Worm (Caenorhabditis elegans) whole organism, L4/young adult: ENCODE results near the gene ddn-1.

Source experiments
- W03F9.2 ChIP-seq: fragments of 150-350 bp; optimal IDR thresholded peaks from 2 replicates; lab custom pipeline; 2014; ENCODE audit warnings: missing biosample characterization, missing genetic modification characterization
- dao-5 ChIP-seq: sonication (generic microtip); optimal IDR thresholded peaks from 2 replicates; lab custom pipeline; 2016; ENCODE audit warnings: missing genotype, missing genetic modification characterization, moderate library complexity, missing compliant biosample characterization
- him-1 ChIP-seq: sonication (generic microtip); optimal IDR thresholded peaks from 2 replicates; lab custom pipeline; 2016; ENCODE audit warnings: missing genotype, missing genetic modification reagents, missing genetic modification characterization, missing compliant biosample characterization

DNA sequence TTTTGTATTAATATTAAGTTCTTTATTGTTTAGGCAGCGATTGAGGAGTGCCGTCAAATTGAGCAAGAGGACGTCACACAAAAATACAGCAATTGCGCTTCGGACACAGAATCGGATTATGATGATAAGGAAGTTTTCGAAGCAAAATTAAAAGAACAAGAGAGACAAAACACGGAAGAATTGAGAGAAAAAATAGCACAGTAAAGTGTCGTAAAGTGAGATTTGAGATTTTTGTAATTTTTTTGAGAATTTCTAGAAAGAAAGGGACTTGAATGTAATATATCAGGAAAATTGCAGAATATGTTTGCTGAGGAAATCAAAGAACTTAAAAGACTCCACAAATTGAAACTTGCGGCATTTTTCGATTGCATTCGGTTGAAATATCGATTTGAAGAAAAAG is 5.6 kb downstream of the ddn-1 start, which contains the start of gene B0507.4:
- TF ChIP-seq W03F9.2 (tag; lab: Kevin White, UChicago) (no peak), him-1 (tag; lab: Kevin White, UChicago) (no peak), dao-5 (tag; lab: Kevin White, UChicago) (no peak)
